Worm (Caenorhabditis elegans) whole organism, L3 larva: Measurements from ENCODE around the gene mmcm-1.

Source experiments
- aly-2 ChIP-seq: fragments of 150-350 bp; optimal IDR thresholded peaks from 2 replicates; lab custom pipeline; 2014; ENCODE audit warnings: missing biosample characterization, missing genetic modification characterization
- ama-1 ChIP-seq: fragments of 150-350 bp; optimal IDR thresholded peaks from 2 replicates; lab custom pipeline; 2018

DNA sequence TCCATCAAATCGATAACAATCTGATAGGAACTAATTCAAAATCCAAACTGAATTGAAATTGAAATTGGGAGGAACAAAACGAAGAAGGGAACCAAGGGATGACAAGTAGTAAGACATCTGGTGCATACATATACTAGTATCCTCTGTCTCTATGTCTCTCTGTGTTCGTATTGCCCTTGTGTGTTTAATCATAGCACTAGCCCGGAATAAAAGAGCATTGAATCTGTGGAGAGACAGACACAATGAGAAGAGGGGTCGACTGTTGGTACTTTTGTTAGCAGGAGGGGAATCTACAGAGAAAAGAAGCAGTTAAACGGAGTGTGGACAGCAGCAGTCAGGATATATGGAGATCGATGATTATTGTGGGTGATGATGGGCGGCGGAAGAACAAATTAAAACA, 8.2 kb upstream of the mmcm-1 start:
- TF ChIP-seq ama-1 (lab: Kevin White, UChicago) (no peak), aly-2 (tag; lab: Kevin White, UChicago) (no peak)
